Fruit fly (Drosophila melanogaster): Measurements from ENCODE around the gene CG8042.

CG8042 gene

dm6 chr3L:7983602-7984223 is 8.9 kb upstream of the CG8042 start:
- TF ChIP-seq CG8478 (optimal IDR thresholded peaks at IDR 0.05) (no peak), CTCF (optimal IDR thresholded peaks at IDR 0.05) (no peak)

- TF ChIP-seq CTCF (optimal IDR thresholded peaks at IDR 0.05) (no peak), CG8478 (optimal IDR thresholded peaks at IDR 0.05) (no peak)
These were observed 7.2 kb upstream of the CG8042 start for dm6 chr3L:7981956-7982355.

dm6 chr3L:7981228-7981854 is 6.5 kb upstream of the CG8042 start:
- TF ChIP-seq CG8478 (optimal IDR thresholded peaks at IDR 0.05), result no peak

- TF ChIP-seq CG8478 (optimal IDR thresholded peaks at IDR 0.05) (no peak), CTCF (optimal IDR thresholded peaks at IDR 0.05) (peak; percentile 31 to 61)
These were observed 4.2 kb upstream of the CG8042 start, which contains the start of gene nmo for dm6 chr3L:7978777-7979649. TSS of gene nmo (plus strand) at chr3L:7979046.

- TF ChIP-seq CG8478 (optimal IDR thresholded peaks at IDR 0.05), result no peak
These were observed 3.7 kb upstream of the CG8042 start, which contains the start of gene Pop4 for dm6 chr3L:7978550-7978776. TSS of gene Pop4 (minus strand) at chr3L:7978650.

- TF ChIP-seq CG8478 (optimal IDR thresholded peaks at IDR 0.05) (no peak), CTCF (optimal IDR thresholded peaks at IDR 0.05) (no peak)
These were observed 1.3 kb upstream of the CG8042 start, which contains the start of the genes HP4 and CG8209 for dm6 chr3L:7976081-7976483. TSS of gene HP4 (minus strand) at chr3L:7976154. TSS of gene CG8209 (plus strand) at chr3L:7976406.

dm6 chr3L:7970442-7970841 is 4.3 kb downstream of the CG8042 start, which contains the start of gene RNaseX25:
TSS of gene RNaseX25 (plus strand) at chr3L:7970588.
- TF ChIP-seq CG8478 (optimal IDR thresholded peaks at IDR 0.05) (no peak), CTCF (optimal IDR thresholded peaks at IDR 0.05) (no peak)

- TF ChIP-seq CTCF (optimal IDR thresholded peaks at IDR 0.05), result no peak
- TF ChIP-seq CG8478 (optimal IDR thresholded peaks at IDR 0.05), result no peak
These were observed 6.3 kb downstream of the CG8042 start for dm6 chr3L:7968422-7969030.

- TF ChIP-seq CTCF (optimal IDR thresholded peaks at IDR 0.05), result no peak
- no peak for TF ChIP-seq CG8478 (optimal IDR thresholded peaks at IDR 0.05)
These were observed 7.6 kb downstream of the CG8042 start for dm6 chr3L:7967203-7967602.

- no peak for TF ChIP-seq CTCF (optimal IDR thresholded peaks at IDR 0.05)
- TF ChIP-seq CG8478 (optimal IDR thresholded peaks at IDR 0.05), result no peak
These were observed 11.2 kb downstream of the CG8042 start for dm6 chr3L:7963549-7963948.

dm6 chr3L:7963022-7963421 is 11.8 kb downstream of the CG8042 start:
- no peak for TF ChIP-seq CTCF (optimal IDR thresholded peaks at IDR 0.05)
- TF ChIP-seq CG8478 (optimal IDR thresholded peaks at IDR 0.05), result no peak

dm6 chr3L:7961973-7962753 is 12.6 kb downstream of the CG8042 start:
- no peak for TF ChIP-seq CTCF (optimal IDR thresholded peaks at IDR 0.05)
- TF ChIP-seq CG8478 (optimal IDR thresholded peaks at IDR 0.05), result no peak

dm6 chr3L:7960707-7961695 is 13.8 kb downstream of the CG8042 start:
- TF ChIP-seq CG8478 (optimal IDR thresholded peaks at IDR 0.05), result no peak
